Fruit fly (Drosophila melanogaster): ENCODE data around the gene Bhmt.
A peak's percentile ranks its signal among the peaks of the same experiment; 100 is the strongest.

The Bhmt gene

DNA sequence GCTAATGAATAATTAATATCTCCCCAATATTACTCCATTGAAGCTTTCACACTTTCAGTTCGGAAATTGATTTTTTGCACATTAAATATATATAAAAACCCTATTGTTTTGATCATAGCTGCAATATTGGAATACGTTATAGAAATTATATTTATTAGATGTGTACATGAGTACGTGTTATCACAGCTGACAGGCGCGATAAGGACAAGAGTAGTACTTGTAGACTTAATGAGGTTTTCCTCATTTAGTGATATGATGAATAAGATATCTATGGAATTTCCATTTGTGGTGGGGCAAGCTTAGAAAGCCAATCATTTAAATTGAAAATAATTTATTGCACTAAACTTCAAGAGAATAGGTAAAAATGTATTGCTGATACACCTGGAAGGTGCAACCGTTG is 45.4 kb upstream of the Bhmt start:
- no peak for TF ChIP-seq sv (GFP tag; optimal IDR thresholded peaks at IDR 0.05)
- TF ChIP-seq brk (GFP tag; optimal IDR thresholded peaks at IDR 0.05), result no peak
- no peak for TF ChIP-seq br (GFP tag; optimal IDR thresholded peaks at IDR 0.05)
- TF ChIP-seq Hr78 (GFP tag; optimal IDR thresholded peaks at IDR 0.05), result no peak
- no peak for TF ChIP-seq psq (GFP tag; optimal IDR thresholded peaks at IDR 0.05)
- no peak for TF ChIP-seq rgr (GFP tag; optimal IDR thresholded peaks at IDR 0.05)
- TF ChIP-seq CG32264 (GFP tag; optimal IDR thresholded peaks at IDR 0.05), result no peak
- TF ChIP-seq HLH106 (tag; optimal IDR thresholded peaks at IDR 0.05), result no peak
- no peak for TF ChIP-seq jim (GFP tag; optimal IDR thresholded peaks at IDR 0.05)
- TF ChIP-seq Dif (GFP tag; optimal IDR thresholded peaks at IDR 0.05; ENCODE audit: partially characterized antibody), result no peak
- no peak for TF ChIP-seq tai (GFP tag; optimal IDR thresholded peaks at IDR 0.05)
- no peak for TF ChIP-seq sage (GFP tag; optimal IDR thresholded peaks at IDR 0.05)
- TF ChIP-seq Rel (GFP tag; optimal IDR thresholded peaks at IDR 0.05), result no peak
- no peak for TF ChIP-seq Rel (tag; optimal IDR thresholded peaks at IDR 0.05)
- TF ChIP-seq Hnf4 (GFP tag; optimal IDR thresholded peaks at IDR 0.05), result no peak
- TF ChIP-seq pan (optimal IDR thresholded peaks at IDR 0.05), result no peak

DNA sequence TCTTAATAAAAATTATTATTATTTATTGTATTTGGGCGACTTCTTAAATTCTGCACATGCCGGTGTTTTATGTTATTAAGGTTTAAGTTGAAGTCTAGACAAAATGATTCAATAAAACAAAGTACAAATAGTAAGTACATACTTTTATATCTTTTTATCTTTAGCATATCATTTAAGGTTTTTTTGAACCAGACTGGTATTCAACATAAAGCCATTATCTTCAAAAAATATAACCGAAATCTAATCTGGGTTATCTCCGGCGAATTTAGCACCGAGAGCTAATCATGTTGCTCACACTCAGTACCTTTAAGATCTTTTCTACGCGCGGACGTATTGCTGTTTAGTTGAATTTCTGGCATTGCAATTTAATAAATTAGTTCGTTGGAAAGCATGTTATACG is 40.0 kb upstream of the Bhmt start, which contains the start of gene CG31792:
CG31792 (plus strand) TSS at position 301 of the 400 bp plus-strand sequence.
- TF ChIP-seq foxo (GFP tag; optimal IDR thresholded peaks at IDR 0.05), result no peak
- no peak for TF ChIP-seq usp (GFP tag; optimal IDR thresholded peaks at IDR 0.05)
- TF ChIP-seq dmrt93B (GFP tag; optimal IDR thresholded peaks at IDR 0.05), result no peak
- TF ChIP-seq woc (GFP tag; optimal IDR thresholded peaks at IDR 0.05), result no peak
- no peak for TF ChIP-seq CG9705 (GFP tag; optimal IDR thresholded peaks at IDR 0.05)
- TF ChIP-seq Hr83 (GFP tag; optimal IDR thresholded peaks at IDR 0.05; ENCODE audit: poor library complexity, severe bottlenecking), result no peak
- TF ChIP-seq Dfd (GFP tag; optimal IDR thresholded peaks at IDR 0.05), result no peak

DNA sequence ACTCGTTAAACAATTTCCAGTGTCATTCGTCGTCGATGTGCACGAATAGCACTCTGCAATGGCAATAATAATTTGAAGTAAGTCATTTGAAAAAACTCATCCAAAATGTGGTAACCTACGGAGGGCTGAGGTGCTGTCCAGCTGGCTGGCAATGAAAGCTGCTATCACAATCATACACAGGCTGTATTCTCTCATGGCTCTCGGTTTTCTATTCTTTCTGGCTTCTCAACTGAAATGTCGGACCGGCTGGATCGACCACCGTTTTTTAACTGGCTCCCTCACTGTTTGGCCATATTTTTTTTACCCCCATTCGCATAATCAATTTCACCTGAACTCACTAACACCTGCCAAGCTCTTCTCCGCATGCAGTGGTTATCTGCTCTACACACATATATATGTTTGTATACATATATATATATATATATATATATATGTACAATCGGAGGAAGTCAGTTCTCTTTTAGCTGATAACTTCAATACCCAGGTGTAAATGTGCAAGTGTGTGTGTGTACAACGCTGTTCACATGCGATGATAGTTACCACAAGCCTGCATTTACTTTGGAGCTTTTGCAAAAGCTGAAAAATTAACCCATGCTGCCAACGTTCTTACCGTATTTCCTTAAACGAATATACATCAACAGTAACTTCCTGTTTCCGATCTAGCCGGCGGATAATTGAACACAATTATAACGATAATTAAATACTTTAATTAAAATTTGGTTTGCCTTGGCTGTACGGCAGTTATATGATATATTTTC is 38.7 kb upstream of the Bhmt start, which contains the start of gene CG10650:
CG10650 (minus strand) TSS at position 275 of the 758 bp plus-strand sequence.
- peak; percentile 20 for TF ChIP-seq h (GFP tag; optimal IDR thresholded peaks at IDR 0.05)
- TF ChIP-seq Sp1 (GFP tag; optimal IDR thresholded peaks at IDR 0.05), result no peak

DNA sequence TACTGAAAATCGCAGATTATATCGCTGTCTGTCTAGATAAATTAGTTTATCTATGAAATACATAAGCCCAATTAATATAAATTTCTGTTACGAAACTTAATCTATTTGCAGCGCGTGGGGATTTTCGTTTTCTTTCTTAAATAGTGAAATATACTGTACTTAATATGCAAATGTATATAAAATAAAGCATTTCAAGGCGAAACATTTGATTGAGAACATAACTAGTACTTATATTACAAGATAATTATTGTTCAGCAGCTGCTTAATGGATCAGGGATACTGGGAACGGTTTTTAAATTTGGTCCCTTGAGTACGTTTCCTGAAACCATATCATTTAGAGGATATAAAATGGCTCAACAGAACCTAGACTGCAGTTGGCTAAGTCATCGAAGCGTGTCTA is 35.1 kb upstream of the Bhmt start, which contains the start of gene CG46465:
CG46465 (plus strand) TSS at position 301 of the 400 bp plus-strand sequence.
- no peak for TF ChIP-seq sv (GFP tag; optimal IDR thresholded peaks at IDR 0.05)
- no peak for TF ChIP-seq HLH106 (tag; optimal IDR thresholded peaks at IDR 0.05)
- TF ChIP-seq Jra (GFP tag; optimal IDR thresholded peaks at IDR 0.05), result no peak
- TF ChIP-seq Myc (optimal IDR thresholded peaks at IDR 0.05), result no peak
- no peak for TF ChIP-seq Abd-B (GFP tag; optimal IDR thresholded peaks at IDR 0.05)
- no peak for TF ChIP-seq h (GFP tag; optimal IDR thresholded peaks at IDR 0.05)
- no peak for TF ChIP-seq dsf (GFP tag; optimal IDR thresholded peaks at IDR 0.05; ENCODE audit: borderline replicate concordance)
- no peak for TF ChIP-seq CG32264 (GFP tag; optimal IDR thresholded peaks at IDR 0.05)
- TF ChIP-seq ey (GFP tag; optimal IDR thresholded peaks at IDR 0.05), result no peak

DNA sequence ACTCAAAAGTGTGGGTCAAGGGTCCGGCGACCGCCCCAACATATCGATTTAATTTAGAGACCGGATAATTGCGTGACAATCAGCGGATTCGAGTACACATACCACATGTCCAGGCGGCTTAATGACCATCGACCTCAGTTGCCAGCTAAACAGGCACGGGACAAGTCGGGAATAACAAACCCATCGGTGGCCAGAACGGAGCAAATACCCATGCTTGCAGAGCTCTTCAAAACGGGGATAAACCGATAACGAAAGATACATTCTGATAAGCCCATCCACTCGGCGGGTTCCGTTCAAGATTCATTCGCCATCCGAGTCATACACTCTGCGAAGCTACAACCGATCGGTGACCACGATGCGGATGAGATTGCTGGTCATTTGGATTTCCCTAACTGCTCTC is 33.6 kb upstream of the Bhmt start, which contains the start of gene CG15169:
CG15169 (plus strand) TSS at position 301 of the 400 bp plus-strand sequence.
- TF ChIP-seq Hr83 (GFP tag; optimal IDR thresholded peaks at IDR 0.05; ENCODE audit: poor library complexity, severe bottlenecking) (no peak), psq (GFP tag; optimal IDR thresholded peaks at IDR 0.05) (no peak), brk (GFP tag; optimal IDR thresholded peaks at IDR 0.05) (no peak), HLH106 (tag; optimal IDR thresholded peaks at IDR 0.05) (no peak), Vsx2 (GFP tag; optimal IDR thresholded peaks at IDR 0.05; ENCODE audit: partially characterized antibody) (no peak), Hnf4 (GFP tag; optimal IDR thresholded peaks at IDR 0.05) (no peak), pan (optimal IDR thresholded peaks at IDR 0.05) (no peak), sage (GFP tag; optimal IDR thresholded peaks at IDR 0.05) (no peak), rgr (GFP tag; optimal IDR thresholded peaks at IDR 0.05) (no peak), dl (GFP tag; optimal IDR thresholded peaks at IDR 0.05; ENCODE audit: insufficient read depth in 1 of 2, partially characterized antibody in 2 of 2) (no peak), CrebA (GFP tag; optimal IDR thresholded peaks at IDR 0.05; ENCODE audit: borderline replicate concordance) (no peak), Dif (GFP tag; optimal IDR thresholded peaks at IDR 0.05; ENCODE audit: partially characterized antibody) (no peak), woc (GFP tag; optimal IDR thresholded peaks at IDR 0.05) (no peak), dsf (GFP tag; optimal IDR thresholded peaks at IDR 0.05; ENCODE audit: borderline replicate concordance) (no peak), fru (GFP tag; optimal IDR thresholded peaks at IDR 0.05) (no peak), CG32264 (GFP tag; optimal IDR thresholded peaks at IDR 0.05) (no peak), Rel (GFP tag; optimal IDR thresholded peaks at IDR 0.05) (no peak), Rel (tag; optimal IDR thresholded peaks at IDR 0.05) (no peak), usp (GFP tag; optimal IDR thresholded peaks at IDR 0.05) (no peak)

Measured in whole organism, wandering third instar larva.